Worm (Caenorhabditis elegans) whole organism, L2 larva: ENCODE data around the gene K02F3.12.

ENCODE experiments used
- ceh-16 ChIP-seq: fragments of 150-350 bp; optimal IDR thresholded peaks from 2 replicates; lab custom pipeline; 2014; ENCODE audit warnings: missing biosample characterization, missing genetic modification characterization
- egl-27 ChIP-seq: sonication (generic microtip); optimal IDR thresholded peaks from 3 replicates; lab custom pipeline; 2017; ENCODE audit warnings: missing biosample characterization, missing genetic modification reagents, missing genetic modification characterization
- fos-1 ChIP-seq: fragments of 150-350 bp; optimal IDR thresholded peaks from 2 replicates; lab custom pipeline; 2014; ENCODE audit warnings: missing biosample characterization, missing genetic modification characterization
- lin-11 ChIP-seq: fragments of 150-350 bp; sonication (generic microtip); optimal IDR thresholded peaks from 2 replicates; lab custom pipeline; 2014; ENCODE audit warnings: missing biosample characterization, missing genetic modification characterization, inconsistent platforms, mixed read lengths
- lin-39 ChIP-seq: fragments of 150-350 bp; optimal IDR thresholded peaks from 2 replicates; lab custom pipeline; 2014; ENCODE audit warnings: missing biosample characterization, missing genetic modification reagents, missing genetic modification characterization
- nhr-12 ChIP-seq: fragments of 150-350 bp; optimal IDR thresholded peaks from 2 replicates; lab custom pipeline; 2014; ENCODE audit warnings: missing biosample characterization, missing genetic modification characterization
- skn-1 ChIP-seq: sonication (generic microtip); optimal IDR thresholded peaks from 2 replicates; lab custom pipeline; 2017; ENCODE audit warnings: missing biosample characterization, missing genetic modification characterization
- unc-55 ChIP-seq: fragments of 150-350 bp; sonication (generic microtip); optimal IDR thresholded peaks from 3 replicates; lab custom pipeline; 2014; ENCODE audit warnings: missing biosample characterization, missing genetic modification reagents, missing genetic modification characterization
- unc-62 ChIP-seq: fragments of 150-350 bp; optimal IDR thresholded peaks from 2 replicates; lab custom pipeline; 2014; ENCODE audit warnings: missing biosample characterization, missing genetic modification reagents, missing genetic modification characterization
- zag-1 ChIP-seq: fragments of 150-350 bp; optimal IDR thresholded peaks from 2 replicates; lab custom pipeline; 2014; ENCODE audit warnings: missing biosample characterization, missing genetic modification characterization

ce11 chrIII:900134-900533 is 43.8 kb downstream of the K02F3.12 start:
- TF ChIP-seq skn-1 (no peak), unc-55 (GFP tag; lab: Kevin White, UChicago) (no peak), ceh-16 (no peak), lin-11 (no peak), unc-62 (GFP tag; lab: Kevin White, UChicago) (no peak), lin-39 (tag; lab: Kevin White, UChicago) (no peak), nhr-12 (tag; lab: Kevin White, UChicago) (no peak), egl-27 (tag; lab: Kevin White, UChicago) (no peak), zag-1 (tag; lab: Kevin White, UChicago) (no peak), fos-1 (no peak)
